Fruit fly (Drosophila melanogaster): Measurements from ENCODE around the gene Srp54.

- TF ChIP-seq Eip78C (GFP tag) = no peak
- no peak for TF ChIP-seq Smox (GFP tag; optimal IDR thresholded peaks at IDR 0.05)
- peak; percentile 73 for TF ChIP-seq CG6163 (GFP tag; IDR thresholded peaks at IDR 0.05)
- TF ChIP-seq CG6276 (GFP tag; optimal IDR thresholded peaks at IDR 0.05) = no peak
- peak; percentile 76 for TF ChIP-seq Sox14 (GFP tag; optimal IDR thresholded peaks at IDR 0.05)
- no peak for TF ChIP-seq fd59A (GFP tag; optimal IDR thresholded peaks at IDR 0.05)
- TF ChIP-seq Met (GFP tag; optimal IDR thresholded peaks at IDR 0.05) = peak; percentile 35
- peak; percentile 16; the same call in 1 of the 3 replicates for TF ChIP-seq CG8119 (GFP tag; IDR thresholded peaks at IDR 0.05)
Observed at dm6 chr2L:9947265-9947664, 34.6 kb downstream of the Srp54 start, which contains the start of gene CG5853.

Measured in whole organism, prepupa.